Fruit fly (Drosophila melanogaster): ENCODE measurements around the gene Adhr.
A peak's percentile ranks its signal among the peaks of the same experiment; 100 is the strongest.

Gene Adhr

dm6 chr2L:14612998-14613955, 2.1 kb upstream of the Adhr start (continued):
- TF ChIP-seq HHEX (GFP tag; optimal IDR thresholded peaks at IDR 0.05) (peak; percentile 83), CG10267 (tag; optimal IDR thresholded peaks at IDR 0.05) (peak; percentile 84), CG18764 (GFP tag; optimal IDR thresholded peaks at IDR 0.05) (peak; percentile 55), vnd (GFP tag; IDR thresholded peaks at IDR 0.05; ENCODE audit: partially characterized antibody) (no peak), luna (GFP tag; optimal IDR thresholded peaks at IDR 0.05) (no peak), Chrac-16 (GFP tag; optimal IDR thresholded peaks at IDR 0.05) (peak; percentile 81), zf30C (GFP tag; optimal IDR thresholded peaks at IDR 0.05) (peak; percentile 72), sug (tag; optimal IDR thresholded peaks at IDR 0.05) (peak; percentile 99), CG6175 (GFP tag; IDR thresholded peaks at IDR 0.05) (0 out of 3 replicates have a peak, but pooled peaks have one; percentile 20), HLH3B (GFP tag; IDR thresholded peaks at IDR 0.05) (peak; percentile 26; the same call in 1 of the 2 replicates), CG13775 (GFP tag; optimal IDR thresholded peaks at IDR 0.05) (peak; percentile 85), Sry-β (GFP tag; optimal IDR thresholded peaks at IDR 0.05) (peak; percentile 3), CrebB (tag; optimal IDR thresholded peaks at IDR 0.05) (no peak), CG7839 (tag; optimal IDR thresholded peaks at IDR 0.05) (peak; percentile 88), CG6254 (GFP tag; optimal IDR thresholded peaks at IDR 0.05) (peak; percentile 66), CG14667 (GFP tag; IDR thresholded peaks at IDR 0.05) (no peak), Asciz (GFP tag; optimal IDR thresholded peaks at IDR 0.05) (peak; percentile 86), nom (GFP tag; optimal IDR thresholded peaks at IDR 0.05) (no peak), ftz-f1 (GFP tag; optimal IDR thresholded peaks at IDR 0.05) (peak; percentile 59), CG13123 (GFP tag; optimal IDR thresholded peaks at IDR 0.05) (peak; percentile 31), her (GFP tag; optimal IDR thresholded peaks at IDR 0.05) (no peak), CG18262 (tag; optimal IDR thresholded peaks at IDR 0.05) (peak; percentile 93), Xrp1 (GFP tag; IDR thresholded peaks at IDR 0.05) (peak; percentile 67), CG9609 (GFP tag; optimal IDR thresholded peaks at IDR 0.05) (peak; percentile 20), Sox102F (GFP tag; optimal IDR thresholded peaks at IDR 0.05) (peak; percentile 88), CG4328 (GFP tag; optimal IDR thresholded peaks at IDR 0.05) (peak; percentile 84), CG4282 (GFP tag; optimal IDR thresholded peaks at IDR 0.05) (no peak), MESR4 (GFP tag; optimal IDR thresholded peaks at IDR 0.05) (no peak), ind (GFP tag; optimal IDR thresholded peaks at IDR 0.05) (peak; percentile 78), B-H2 (GFP tag; optimal IDR thresholded peaks at IDR 0.05) (peak; percentile 37), CG6654 (GFP tag; optimal IDR thresholded peaks at IDR 0.05) (peak; percentile 58), pita (GFP tag; optimal IDR thresholded peaks at IDR 0.05) (no peak), CG9876 (GFP tag; optimal IDR thresholded peaks at IDR 0.05) (no peak), CG3163 (GFP tag; optimal IDR thresholded peaks at IDR 0.05) (peak; percentile 38), oc (tag; optimal IDR thresholded peaks at IDR 0.05) (peak; percentile 53), CG4707 (GFP tag; optimal IDR thresholded peaks at IDR 0.05) (peak; percentile 18), MBD-R2 (GFP tag; IDR thresholded peaks at IDR 0.05) (no peak; the same call in 1 of the 2 replicates), mirr (GFP tag; optimal IDR thresholded peaks at IDR 0.05) (peak; percentile 54), CG10462 (GFP tag; optimal IDR thresholded peaks at IDR 0.05) (peak; percentile 69), ham (GFP tag; IDR thresholded peaks at IDR 0.05) (no peak), D19A (tag; optimal IDR thresholded peaks at IDR 0.05) (peak; percentile 85), CG10366 (GFP tag; IDR thresholded peaks at IDR 0.05) (peak; percentile 65), klu (GFP tag; IDR thresholded peaks at IDR 0.05) (peak; percentile 45; the same call in 1 of the 2 replicates), GATAe (GFP tag; conservative IDR thresholded peaks at IDR 0.05) (no peak), zen2 (GFP tag; IDR thresholded peaks at IDR 0.05; ENCODE audit: partially characterized antibody) (no peak), E2f2 (GFP tag; IDR thresholded peaks at IDR 0.05) (peak; percentile 47; the same call in 1 of the 2 replicates), ems (GFP tag; optimal IDR thresholded peaks at IDR 0.05) (peak; percentile 15), CG10147 (GFP tag; optimal IDR thresholded peaks at IDR 0.05) (peak; percentile 66)
